Fruit fly (Drosophila melanogaster): ENCODE results near the gene CG16704.
A peak's percentile ranks its signal among the peaks of the same experiment; 100 is the strongest.

CG16704 gene

DNA sequence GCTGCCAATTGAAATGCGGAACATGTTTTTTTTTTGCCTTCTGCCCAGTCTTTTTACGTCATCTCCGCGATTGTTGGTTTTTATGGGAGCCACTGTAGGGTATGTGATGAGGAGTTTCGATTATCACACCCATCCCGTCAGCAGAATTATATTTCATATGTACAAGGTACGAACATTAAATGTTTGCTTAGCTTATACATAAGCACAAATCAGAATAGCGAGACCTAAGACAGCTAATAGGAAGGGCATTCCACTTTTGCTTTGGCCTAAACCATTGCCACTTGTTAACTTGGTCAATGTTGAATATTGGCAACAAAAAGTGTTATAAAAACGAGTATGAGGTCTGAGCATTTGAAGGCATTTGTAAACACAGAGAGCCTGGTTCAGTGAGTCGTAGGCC lies 10.9 kb upstream of the CG16704 start, which contains the start of gene CG2816 (continued):
- no peak for TF ChIP-seq sens-2 (GFP tag; IDR thresholded peaks at IDR 0.05)
- 0 out of 2 replicates have a peak, but pooled peaks have one; percentile 17 for TF ChIP-seq gsb (GFP tag; IDR thresholded peaks at IDR 0.05)
- no peak for TF ChIP-seq CG7556 (GFP tag; optimal IDR thresholded peaks at IDR 0.05)
- TF ChIP-seq CG13624 (GFP tag; optimal IDR thresholded peaks at IDR 0.05), result no peak
- TF ChIP-seq corto (GFP tag; optimal IDR thresholded peaks at IDR 0.05), result peak; percentile 34
- peak; percentile 11 for TF ChIP-seq Mad (GFP tag; optimal IDR thresholded peaks at IDR 0.05)
- peak; percentile 32 for TF ChIP-seq CG10654 (GFP tag; optimal IDR thresholded peaks at IDR 0.05)
- TF ChIP-seq CG4854 (GFP tag; optimal IDR thresholded peaks at IDR 0.05), result no peak
- TF ChIP-seq Gug (GFP tag; IDR thresholded peaks at IDR 0.05), result peak; percentile 54; the same call in 2 of the 4 replicates
- TF ChIP-seq luna (GFP tag; optimal IDR thresholded peaks at IDR 0.05), result peak; percentile 80
- peak; percentile 89 for TF ChIP-seq CG11247 (GFP tag; IDR thresholded peaks at IDR 0.05)
- TF ChIP-seq CG13123 (GFP tag; optimal IDR thresholded peaks at IDR 0.05), result no peak
- TF ChIP-seq chm (GFP tag; IDR thresholded peaks at IDR 0.05), result no peak
- TF ChIP-seq Opbp (GFP tag; IDR thresholded peaks at IDR 0.05; ENCODE audit: partially characterized antibody), result no peak
- no peak for TF ChIP-seq Doc2 (GFP tag; IDR thresholded peaks at IDR 0.05)
- TF ChIP-seq fd96Cb (tag; optimal IDR thresholded peaks at IDR 0.05), result peak; percentile 6
- peak; percentile 63 to 79 for TF ChIP-seq dpn (GFP tag; optimal IDR thresholded peaks at IDR 0.05)
- no peak for TF ChIP-seq gsb-n (tag; optimal IDR thresholded peaks at IDR 0.05)
- peak; percentile 18; the same call in 1 of the 2 replicates for TF ChIP-seq MBD-R2 (GFP tag; IDR thresholded peaks at IDR 0.05)
- TF ChIP-seq Nf-YA (GFP tag; IDR thresholded peaks at IDR 0.05), result no peak
- TF ChIP-seq ranshi (GFP tag; IDR thresholded peaks at IDR 0.05), result no peak; the same call in 1 of the 2 replicates
- peak; percentile 93 for TF ChIP-seq zfh2 (GFP tag; optimal IDR thresholded peaks at IDR 0.05)
- no peak for TF ChIP-seq Mes4 (GFP tag; optimal IDR thresholded peaks at IDR 0.05)
- peak; percentile 96 for TF ChIP-seq mam (GFP tag; optimal IDR thresholded peaks at IDR 0.05)
- TF ChIP-seq CG32772 (GFP tag; IDR thresholded peaks at IDR 0.05), result peak; percentile 45; the same call in 1 of the 2 replicates
- peak; percentile 60; the same call in 2 of the 3 replicates for TF ChIP-seq Aef1 (GFP tag; IDR thresholded peaks at IDR 0.05)
- TF ChIP-seq CG13775 (GFP tag; optimal IDR thresholded peaks at IDR 0.05), result peak; percentile 26
- peak; percentile 70 for TF ChIP-seq CG32532 (GFP tag; IDR thresholded peaks at IDR 0.05)
- TF ChIP-seq tna (GFP tag; IDR thresholded peaks at IDR 0.05; ENCODE audit: partially characterized antibody), result no peak
- TF ChIP-seq bsh (GFP tag; optimal IDR thresholded peaks at IDR 0.05), result no peak
- no peak for TF ChIP-seq Hr78 (GFP tag; optimal IDR thresholded peaks at IDR 0.05)
- no peak for TF ChIP-seq mirr (GFP tag; optimal IDR thresholded peaks at IDR 0.05)
- TF ChIP-seq fu2 (GFP tag; optimal IDR thresholded peaks at IDR 0.05), result peak; percentile 88
- TF ChIP-seq CG31365 (tag; optimal IDR thresholded peaks at IDR 0.05), result no peak
- peak; percentile 94 for TF ChIP-seq rib (GFP tag; IDR thresholded peaks at IDR 0.05)
- TF ChIP-seq Nf-YB (GFP tag; optimal IDR thresholded peaks at IDR 0.05), result no peak
- TF ChIP-seq Tbp (GFP tag; optimal IDR thresholded peaks at IDR 0.05), result no peak
- TF ChIP-seq Ada2b (GFP tag; IDR thresholded peaks at IDR 0.05), result peak; percentile 49
- TF ChIP-seq lilli (GFP tag; optimal IDR thresholded peaks at IDR 0.05), result peak; percentile 93
- no peak for TF ChIP-seq gcm (GFP tag; optimal IDR thresholded peaks at IDR 0.05)
- no peak for TF ChIP-seq HLH4C (GFP tag; IDR thresholded peaks at IDR 0.05; ENCODE audit: partially characterized antibody)
- no peak for TF ChIP-seq Max (GFP tag; optimal IDR thresholded peaks at IDR 0.05)
- no peak for TF ChIP-seq CG11398 (GFP tag; optimal IDR thresholded peaks at IDR 0.05)
- no peak for TF ChIP-seq twi (tag; optimal IDR thresholded peaks at IDR 0.05)
- TF ChIP-seq CG6813 (GFP tag; optimal IDR thresholded peaks at IDR 0.05), result no peak
- peak; percentile 70 for TF ChIP-seq Dbx (GFP tag; IDR thresholded peaks at IDR 0.05)
- no peak for TF ChIP-seq sr (GFP tag; IDR thresholded peaks at IDR 0.05)
- TF ChIP-seq fru (optimal IDR thresholded peaks at IDR 0.05), result no peak
- peak; percentile 20 for TF ChIP-seq CG12071 (GFP tag; optimal IDR thresholded peaks at IDR 0.05)
- TF ChIP-seq CG17361 (GFP tag; IDR thresholded peaks at IDR 0.05), result no peak
- no peak for TF ChIP-seq NC2α (GFP tag; optimal IDR thresholded peaks at IDR 0.05)
- peak; percentile 68 for TF ChIP-seq ems (GFP tag; optimal IDR thresholded peaks at IDR 0.05)

Measured in whole organism, embryonic.